Fruit fly (Drosophila melanogaster) whole organism, embryonic: Measurements from ENCODE around the gene CG14402.

Source experiments
- Abd-B ChIP-seq: fragments of 200-800 bp; sonication (Bioruptor generic); optimal IDR thresholded peaks from 2 replicates; lab custom pipeline; 2018; ENCODE audit warnings: missing biosample characterization, mild to moderate bottlenecking, missing genetic modification characterization, moderate library complexity
- Ada2b ChIP-seq: fragments of 200-800 bp; sonication (Bioruptor generic); IDR thresholded peaks from 2 replicates; pipeline ENCODE4 v1.3.6; 2022; ENCODE audit warnings: missing biosample characterization, missing genetic modification characterization
- Antp ChIP-seq: fragments of 200-800 bp; sonication (Bioruptor generic); optimal IDR thresholded peaks from 3 replicates; lab custom pipeline; 2016; ENCODE audit warnings: missing biosample characterization, missing genetic modification characterization
- BtbVII ChIP-seq: fragments of 200-800 bp; sonication (Bioruptor generic); optimal IDR thresholded peaks from 3 replicates; lab custom pipeline; 2017; ENCODE audit warnings: missing biosample characterization, mild to moderate bottlenecking, missing genetic modification characterization
- CG10321 ChIP-seq: fragments of 200-800 bp; sonication (Bioruptor generic); IDR thresholded peaks from 2 replicates; pipeline ENCODE4 v1.3.6; 2022; ENCODE audit warnings: missing biosample characterization, missing genetic modification characterization
- CG11085 ChIP-seq: fragments of 200-800 bp; sonication (Bioruptor generic); IDR thresholded peaks from 2 replicates; pipeline ENCODE4 v1.3.6; 2022; ENCODE audit warnings: missing biosample characterization, missing genetic modification characterization
- CG11247 ChIP-seq: fragments of 200-800 bp; sonication (Bioruptor generic); IDR thresholded peaks from 2 replicates; pipeline ENCODE4 v1.3.6; 2022; ENCODE audit warnings: missing biosample characterization, missing genetic modification characterization
- CG11504 ChIP-seq: fragments of 200-800 bp; sonication (Bioruptor generic); optimal IDR thresholded peaks from 3 replicates; lab custom pipeline; 2019; ENCODE audit warnings: missing biosample characterization, mild to moderate bottlenecking, missing genetic modification characterization, moderate library complexity
- CG11696 ChIP-seq: fragments of 200-800 bp; sonication (Bioruptor generic); IDR thresholded peaks from 2 replicates; pipeline ENCODE4 v1.3.6; 2022; ENCODE audit warnings: missing biosample characterization, missing genetic modification characterization
- CG12744 ChIP-seq: fragments of 200-800 bp; sonication (Bioruptor generic); optimal IDR thresholded peaks from 2 replicates; lab custom pipeline; 2016; ENCODE audit warnings: missing biosample characterization, missing genetic modification characterization
- CG12942 ChIP-seq: fragments of 200-800 bp; sonication (Bioruptor generic); optimal IDR thresholded peaks from 3 replicates; lab custom pipeline; 2016; ENCODE audit warnings: missing biosample characterization, missing genetic modification characterization
- CG15073 ChIP-seq: fragments of 200-800 bp; sonication (Bioruptor generic); optimal IDR thresholded peaks from 2 replicates; lab custom pipeline; 2016; ENCODE audit warnings: missing biosample characterization, missing genetic modification characterization
- CG17328 ChIP-seq: fragments of 200-800 bp; sonication (Bioruptor generic); IDR thresholded peaks from 2 replicates; pipeline ENCODE4 v1.3.6; 2022; ENCODE audit warnings: missing biosample characterization, missing genetic modification characterization
- CG18011 ChIP-seq: fragments of 200-800 bp; sonication (Bioruptor generic); optimal IDR thresholded peaks from 2 replicates; lab custom pipeline; 2017; ENCODE audit warnings: missing biosample characterization, missing genetic modification characterization, mild to moderate bottlenecking, moderate library complexity, missing genotype
- CG2199 ChIP-seq: fragments of 200-800 bp; sonication (Bioruptor generic); IDR thresholded peaks from 3 replicates; pipeline ENCODE4 v1.3.6; 2022; ENCODE audit warnings: missing biosample characterization, missing genetic modification characterization
- CG2202 ChIP-seq: fragments of 200-800 bp; sonication (Bioruptor generic); optimal IDR thresholded peaks from 2 replicates; lab custom pipeline; 2018; ENCODE audit warnings: missing biosample characterization, mild to moderate bottlenecking, missing genetic modification characterization
- CG33557 ChIP-seq: fragments of 200-800 bp; sonication (Bioruptor generic); optimal IDR thresholded peaks from 2 replicates; lab custom pipeline; 2019; ENCODE audit warnings: missing biosample characterization, mild to moderate bottlenecking, missing genetic modification characterization, moderate library complexity
- CG43689 ChIP-seq: fragments of 200-800 bp; sonication (Bioruptor generic); IDR thresholded peaks from 2 replicates; pipeline ENCODE4 v1.3.6; 2022; ENCODE audit warnings: missing biosample characterization, missing genetic modification characterization
- CG4424 ChIP-seq: fragments of 200-800 bp; sonication (Bioruptor generic); optimal IDR thresholded peaks from 3 replicates; lab custom pipeline; 2016; ENCODE audit warnings: missing biosample characterization, missing genetic modification characterization
- CG6689 ChIP-seq: fragments of 200-800 bp; sonication (Bioruptor generic); IDR thresholded peaks from 2 replicates; pipeline ENCODE4 v1.3.6; 2022; ENCODE audit warnings: missing biosample characterization, missing genetic modification characterization
- CG9727 ChIP-seq: fragments of 200-800 bp; sonication (Bioruptor generic); optimal IDR thresholded peaks from 3 replicates; lab custom pipeline; 2017; ENCODE audit warnings: missing biosample characterization, mild to moderate bottlenecking, missing genetic modification characterization
- CHES-1-like ChIP-seq: fragments of 200-800 bp; sonication (Bioruptor generic); optimal IDR thresholded peaks from 2 replicates; lab custom pipeline; 2016; ENCODE audit warnings: missing biosample characterization, missing genetic modification characterization
- Dref ChIP-seq: fragments of 200-800 bp; sonication (Bioruptor generic); IDR thresholded peaks from 2 replicates; pipeline ENCODE4 v1.3.6; 2022; ENCODE audit warnings: missing biosample characterization, missing genetic modification characterization
- Gsc ChIP-seq: fragments of 200-800 bp; sonication (Bioruptor generic); IDR thresholded peaks from 2 replicates; pipeline ENCODE4 v1.3.6; 2022; ENCODE audit warnings: missing biosample characterization, missing genetic modification characterization
- Max ChIP-seq: fragments of 200-800 bp; sonication (Bioruptor generic); optimal IDR thresholded peaks from 2 replicates; lab custom pipeline; 2016; ENCODE audit warnings: missing biosample characterization, mild to moderate bottlenecking, missing genetic modification characterization
- Mes4 ChIP-seq: fragments of 200-800 bp; sonication (Bioruptor generic); optimal IDR thresholded peaks from 2 replicates; lab custom pipeline; 2016; ENCODE audit warnings: missing biosample characterization, missing genetic modification characterization
- Neu2 ChIP-seq: fragments of 200-800 bp; sonication (Bioruptor generic); optimal IDR thresholded peaks from 3 replicates; lab custom pipeline; 2016; ENCODE audit warnings: missing biosample characterization, missing genetic modification characterization, borderline replicate concordance
- NfI ChIP-seq: fragments of 200-800 bp; sonication (Bioruptor generic); optimal IDR thresholded peaks from 3 replicates; lab custom pipeline; 2018; ENCODE audit warnings: missing biosample characterization, mild to moderate bottlenecking, missing genetic modification characterization, moderate library complexity
- Xbp1 ChIP-seq: fragments of 200-800 bp; sonication (Bioruptor generic); optimal IDR thresholded peaks from 3 replicates; lab custom pipeline; 2016; ENCODE audit warnings: missing biosample characterization, mild to moderate bottlenecking, missing genetic modification characterization
- Xrp1 ChIP-seq: fragments of 200-800 bp; sonication (Bioruptor generic); IDR thresholded peaks from 2 replicates; pipeline ENCODE4 v1.3.6; 2022; ENCODE audit warnings: missing biosample characterization, missing genetic modification characterization
- ab ChIP-seq: fragments of 200-800 bp; sonication (Bioruptor generic); optimal IDR thresholded peaks from 2 replicates; lab custom pipeline; 2016; ENCODE audit warnings: missing biosample characterization, missing genetic modification characterization
- ase ChIP-seq: fragments of 200-800 bp; sonication (Bioruptor generic); IDR thresholded peaks from 3 replicates; pipeline ENCODE4 v1.3.6; 2022; ENCODE audit warnings: missing biosample characterization, missing genetic modification characterization
- cad ChIP-seq: fragments of >200 bp; optimal IDR thresholded peaks from 2 replicates; lab custom pipeline; 2017; ENCODE audit warnings: missing biosample characterization, missing genetic modification characterization
- ci ChIP-seq: fragments of 200-800 bp; sonication (Bioruptor generic); IDR thresholded peaks from 3 replicates; pipeline ENCODE4 v1.3.6; 2022; ENCODE audit warnings: missing biosample characterization, missing genetic modification characterization
- crc ChIP-seq: fragments of 200-800 bp; sonication (Bioruptor generic); optimal IDR thresholded peaks from 2 replicates; lab custom pipeline; 2016; ENCODE audit warnings: missing biosample characterization, missing genetic modification characterization
- dimm ChIP-seq: fragments of 200-800 bp; sonication (Bioruptor generic); IDR thresholded peaks from 2 replicates; pipeline ENCODE4 v1.3.6; 2022; ENCODE audit warnings: missing biosample characterization, missing genetic modification characterization
- gcm ChIP-seq: fragments of 200-800 bp; sonication (Bioruptor generic); optimal IDR thresholded peaks from 2 replicates; lab custom pipeline; 2019; ENCODE audit warnings: missing biosample characterization, mild to moderate bottlenecking, missing genetic modification characterization, moderate library complexity
- gsb ChIP-seq: fragments of 200-800 bp; sonication (Bioruptor generic); IDR thresholded peaks from 2 replicates; pipeline ENCODE4 v1.3.6; 2022; ENCODE audit warnings: missing biosample characterization, missing genetic modification characterization
- hb ChIP-seq: fragments of 200-800 bp; sonication (Bioruptor generic); IDR thresholded peaks from 3 replicates; pipeline ENCODE4 v1.3.6; 2022; ENCODE audit warnings: missing biosample characterization, missing genetic modification characterization; ENCODE audit not compliant: partially characterized antibody
- lbe ChIP-seq: fragments of 200-800 bp; sonication (Bioruptor generic); optimal IDR thresholded peaks from 2 replicates; lab custom pipeline; 2016; ENCODE audit warnings: missing biosample characterization, mild to moderate bottlenecking, missing genetic modification characterization
- nom ChIP-seq: fragments of 200-800 bp; sonication (Bioruptor generic); optimal IDR thresholded peaks from 2 replicates; lab custom pipeline; 2017; ENCODE audit warnings: missing biosample characterization, missing genetic modification characterization, mild to moderate bottlenecking, moderate library complexity, missing genetic modification reagents
- org-1 ChIP-seq: fragments of 200-800 bp; sonication (Bioruptor generic); optimal IDR thresholded peaks from 2 replicates; lab custom pipeline; 2017; ENCODE audit warnings: missing biosample characterization, missing genetic modification characterization
- otp ChIP-seq: fragments of 200-800 bp; sonication (Bioruptor generic); IDR thresholded peaks from 3 replicates; pipeline ENCODE4, ENCODE4 v1.3.6; 2022; ENCODE audit warnings: missing biosample characterization, missing genetic modification characterization
- rib ChIP-seq: fragments of 200-800 bp; sonication (Bioruptor generic); IDR thresholded peaks from 2 replicates; pipeline ENCODE4 v1.3.6; 2022; ENCODE audit warnings: missing biosample characterization, missing genetic modification characterization
- run ChIP-seq: fragments of 200-800 bp; sonication (Bioruptor generic); optimal IDR thresholded peaks from 3 replicates; lab custom pipeline; 2018; ENCODE audit warnings: missing biosample characterization, mild to moderate bottlenecking, missing genetic modification characterization
- slou ChIP-seq: fragments of 200-800 bp; sonication (Bioruptor generic); optimal IDR thresholded peaks from 3 replicates; lab custom pipeline; 2016; ENCODE audit warnings: missing biosample characterization, missing genetic modification characterization
- slp2 ChIP-seq: fragments of 200-800 bp; sonication (Bioruptor generic); optimal IDR thresholded peaks from 2 replicates; lab custom pipeline; 2016; ENCODE audit warnings: missing biosample characterization, missing genetic modification characterization
- so ChIP-seq: fragments of 200-800 bp; sonication (Bioruptor generic); IDR thresholded peaks from 3 replicates; pipeline ENCODE4 v1.3.6; 2022; ENCODE audit warnings: missing biosample characterization, missing genetic modification characterization
- stwl ChIP-seq: fragments of 200-800 bp; sonication (Bioruptor generic); optimal IDR thresholded peaks from 3 replicates; lab custom pipeline; 2018; ENCODE audit warnings: missing biosample characterization, mild to moderate bottlenecking, missing genetic modification characterization, moderate library complexity
- trem ChIP-seq: fragments of 200-800 bp; optimal IDR thresholded peaks from 3 replicates; lab custom pipeline; 2019; ENCODE audit warnings: missing biosample characterization, mild to moderate bottlenecking, missing genetic modification characterization, moderate library complexity
- zen2 ChIP-seq: fragments of 200-800 bp; sonication (Bioruptor generic); IDR thresholded peaks from 3 replicates; pipeline ENCODE4 v1.3.6; 2022; ENCODE audit warnings: missing biosample characterization, missing genetic modification characterization; ENCODE audit not compliant: partially characterized antibody

Gene CG14402

dm6 chr2L:20889857-20890606 lies 40.9 kb downstream of the CG14402 start (continued):
- TF ChIP-seq CG10321 (GFP tag; lab: Robert Waterston, UW) (no peak), stwl (tag; lab: Kevin White, UChicago) (no peak), cad (no peak), Neu2 (no peak), gsb (GFP tag; lab: Robert Waterston, UW) (no peak), CG11504 (tag; lab: Kevin White, UChicago) (peak; percentile 55), Abd-B (GFP tag; lab: Kevin White, UChicago) (peak; percentile 34), lbe (GFP tag; lab: Kevin White, UChicago) (no peak), org-1 (GFP tag; lab: Kevin White, UChicago) (peak; percentile 38), ase (GFP tag; lab: Robert Waterston, UW) (0 out of 3 replicates have a peak, but pooled peaks have one; percentile 29), so (no peak), CG11696 (GFP tag; lab: Robert Waterston, UW) (no peak), CG4424 (GFP tag; lab: Kevin White, UChicago) (peak; percentile 37), hb (no peak), CG43689 (GFP tag; lab: Robert Waterston, UW) (no peak), slou (GFP tag; lab: Kevin White, UChicago) (no peak), Mes4 (GFP tag; lab: Kevin White, UChicago) (no peak), Xbp1 (GFP tag; lab: Kevin White, UChicago) (peak; percentile 26), zen2 (GFP tag; lab: Robert Waterston, UW) (0 out of 3 replicates have a peak, but pooled peaks have one; percentile 15), Antp (no peak), ci (peak; percentile 67; the same call in 1 of the 3 replicates), Xrp1 (GFP tag; lab: Robert Waterston, UW) (peak; percentile 43; the same call in 1 of the 2 replicates), crc (GFP tag; lab: Kevin White, UChicago) (no peak), CG11247 (GFP tag; lab: Robert Waterston, UW) (no peak), CHES-1-like (GFP tag; lab: Kevin White, UChicago) (no peak), CG9727 (GFP tag; lab: Kevin White, UChicago) (peak; percentile 40), Max (GFP tag; lab: Kevin White, UChicago) (no peak), CG2199 (no peak), CG33557 (no peak), NfI (GFP tag; lab: Kevin White, UChicago) (no peak), CG18011 (GFP tag; lab: Kevin White, UChicago) (no peak), otp (no peak), dimm (no peak), CG12942 (GFP tag; lab: Kevin White, UChicago) (no peak), gcm (GFP tag; lab: Kevin White, UChicago) (peak; percentile 4), CG15073 (GFP tag; lab: Kevin White, UChicago) (no peak), nom (GFP tag; lab: Kevin White, UChicago) (no peak), CG6689 (no peak), slp2 (GFP tag; lab: Kevin White, UChicago) (peak; percentile 5), Gsc (GFP tag; lab: Robert Waterston, UW) (no peak), CG2202 (tag; lab: Kevin White, UChicago) (peak; percentile 7), rib (GFP tag; lab: Robert Waterston, UW) (no peak), ab (no peak), Dref (GFP tag; lab: Robert Waterston, UW) (no peak), run (tag; lab: Kevin White, UChicago) (peak; percentile 55), CG17328 (peak; percentile 35; the same call in 1 of the 2 replicates), BtbVII (GFP tag; lab: Kevin White, UChicago) (peak; percentile 23), Ada2b (GFP tag; lab: Robert Waterston, UW) (no peak), CG12744 (no peak), trem (no peak), CG11085 (no peak)
